Worm (Caenorhabditis elegans): Measurements from ENCODE around the gene rcs-1.

The rcs-1 gene

DNA sequence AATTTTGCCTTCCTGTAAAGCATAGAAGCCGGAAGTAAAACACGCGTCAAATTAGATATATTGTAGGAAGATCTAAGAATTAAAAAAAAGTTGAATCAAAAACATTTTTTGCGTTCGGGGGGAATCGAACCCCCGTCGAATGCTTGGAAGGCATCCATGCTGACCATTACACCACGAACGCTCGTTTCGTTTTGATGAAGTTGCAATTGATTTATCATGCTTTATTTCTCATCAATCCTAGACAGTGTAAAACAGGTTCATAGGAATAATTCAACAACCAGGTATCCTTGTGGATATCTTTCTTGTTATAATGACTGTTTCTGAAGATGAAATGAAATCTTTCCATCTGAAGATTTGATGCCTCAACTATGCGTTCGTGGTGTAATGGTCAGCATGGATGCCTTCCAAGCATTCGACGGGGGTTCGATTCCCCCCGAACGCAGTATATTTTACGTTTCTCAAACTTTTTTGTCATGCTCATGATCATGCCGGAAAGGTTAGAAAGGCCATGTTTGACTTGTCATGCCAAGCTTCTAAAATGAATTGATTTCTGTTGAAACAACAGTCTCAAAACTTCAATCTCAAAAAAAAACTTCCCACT is 8.4 kb downstream of the rcs-1 start:
- TF ChIP-seq cog-1 (tag; optimal IDR thresholded peaks at IDR 0.05) (no peak), ztf-23 (GFP tag; IDR thresholded peaks at IDR 0.05) (no peak), ztf-29 (GFP tag; IDR thresholded peaks at IDR 0.05) (no peak), tab-1 (GFP tag; IDR thresholded peaks at IDR 0.05) (no peak), T22C8.4 (GFP tag; IDR thresholded peaks at IDR 0.05) (no peak), flt-1 (GFP tag; IDR thresholded peaks at IDR 0.05) (no peak), klf-2 (GFP tag; conservative IDR thresholded peaks at IDR 0.05) (no peak), med-1 (GFP tag; optimal IDR thresholded peaks at IDR 0.05; ENCODE audit: insufficient read depth) (no peak), ref-1 (GFP tag; conservative IDR thresholded peaks at IDR 0.05) (no peak)

- peak; percentile 8; the same call in 1 of the 2 replicates for TF ChIP-seq T22C8.4 (GFP tag; IDR thresholded peaks at IDR 0.05)
These were observed 9.9 kb downstream of the rcs-1 start for ce11 chrX:8818438-8818837.

- TF ChIP-seq T22C8.4 (GFP tag; IDR thresholded peaks at IDR 0.05) (peak; percentile 51), ztf-23 (GFP tag; IDR thresholded peaks at IDR 0.05) (peak; percentile 69; the same call in 1 of the 2 replicates), ref-1 (GFP tag; conservative IDR thresholded peaks at IDR 0.05) (peak; percentile 48; the same call in 1 of the 2 replicates), med-1 (GFP tag; optimal IDR thresholded peaks at IDR 0.05; ENCODE audit: insufficient read depth) (no peak), ztf-29 (GFP tag; IDR thresholded peaks at IDR 0.05) (no peak), klf-2 (GFP tag; conservative IDR thresholded peaks at IDR 0.05) (peak; percentile 65; the same call in 1 of the 2 replicates), tab-1 (GFP tag; IDR thresholded peaks at IDR 0.05) (peak; percentile 80), flt-1 (GFP tag; IDR thresholded peaks at IDR 0.05) (peak; percentile 89)
These were observed 10.4 kb downstream of the rcs-1 start for ce11 chrX:8817929-8818328.

DNA sequence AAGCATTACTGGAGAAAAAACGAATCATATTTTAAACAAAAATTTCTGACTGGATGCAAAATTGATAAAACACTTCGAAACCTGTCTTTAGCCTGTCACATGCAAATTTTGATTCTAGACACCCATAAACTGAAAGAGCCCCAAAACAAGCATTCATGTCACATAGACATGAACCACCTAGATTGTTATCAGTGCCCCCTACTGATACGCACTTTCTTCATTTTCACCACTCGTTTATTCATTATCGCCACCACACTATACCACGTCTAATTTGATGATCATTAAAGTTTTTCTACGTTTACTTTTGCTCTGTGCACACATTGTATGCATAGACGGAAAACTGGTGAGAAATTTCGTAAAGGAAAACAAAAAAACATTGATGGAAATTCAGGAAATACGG is 16.4 kb downstream of the rcs-1 start, which contains the start of gene cnnm-2:
Gene cnnm-2 (plus strand): TSS at position 190 of the 400 bp plus-strand sequence.
- TF ChIP-seq med-1 (GFP tag; optimal IDR thresholded peaks at IDR 0.05; ENCODE audit: insufficient read depth): no peak
- no peak for TF ChIP-seq flt-1 (GFP tag; IDR thresholded peaks at IDR 0.05)
- TF ChIP-seq ref-1 (GFP tag; conservative IDR thresholded peaks at IDR 0.05): no peak
- TF ChIP-seq ztf-29 (GFP tag; IDR thresholded peaks at IDR 0.05): no peak
- no peak for TF ChIP-seq T22C8.4 (GFP tag; IDR thresholded peaks at IDR 0.05)
- no peak for TF ChIP-seq tab-1 (GFP tag; IDR thresholded peaks at IDR 0.05)
- TF ChIP-seq cog-1 (tag; optimal IDR thresholded peaks at IDR 0.05): no peak
- no peak for TF ChIP-seq klf-2 (GFP tag; conservative IDR thresholded peaks at IDR 0.05)
- TF ChIP-seq ztf-23 (GFP tag; IDR thresholded peaks at IDR 0.05): no peak

DNA sequence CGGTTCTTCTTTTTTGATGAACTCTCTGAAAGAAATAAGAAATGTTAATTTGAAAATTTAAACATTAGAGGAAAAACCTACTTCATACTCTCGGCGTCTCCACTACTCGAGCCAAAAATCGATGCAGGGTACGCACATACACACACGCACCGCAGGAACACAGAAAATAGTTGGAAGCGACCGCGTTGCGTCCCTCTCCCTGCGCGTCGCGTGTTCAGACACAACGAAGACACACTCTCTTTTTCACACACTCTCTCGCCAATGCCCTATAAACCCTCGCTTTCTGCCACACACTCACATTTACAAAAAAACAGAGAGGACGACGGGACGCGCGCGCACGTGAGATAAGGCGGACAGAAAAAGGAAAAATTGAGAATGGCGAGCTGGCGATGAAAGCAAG is 17.4 kb downstream of the rcs-1 start, which contains the start of gene R04E5.9:
Gene R04E5.9 (minus strand): TSS at position 235 of the 400 bp plus-strand sequence.
- TF ChIP-seq flt-1 (GFP tag; IDR thresholded peaks at IDR 0.05) (0 out of 2 replicates have a peak, but pooled peaks have one; percentile 26), tab-1 (GFP tag; IDR thresholded peaks at IDR 0.05) (no peak), T22C8.4 (GFP tag; IDR thresholded peaks at IDR 0.05) (peak; percentile 69), cog-1 (tag; optimal IDR thresholded peaks at IDR 0.05) (peak; percentile 78)

ce11 chrX:8808740-8809139 is 19.6 kb downstream of the rcs-1 start:
- no peak for TF ChIP-seq flt-1 (GFP tag; IDR thresholded peaks at IDR 0.05)
- TF ChIP-seq ztf-23 (GFP tag; IDR thresholded peaks at IDR 0.05): no peak
- no peak for TF ChIP-seq T22C8.4 (GFP tag; IDR thresholded peaks at IDR 0.05)
- no peak for TF ChIP-seq tab-1 (GFP tag; IDR thresholded peaks at IDR 0.05)
- no peak for TF ChIP-seq med-1 (GFP tag; optimal IDR thresholded peaks at IDR 0.05; ENCODE audit: insufficient read depth)
- no peak for TF ChIP-seq ztf-29 (GFP tag; IDR thresholded peaks at IDR 0.05)
- no peak for TF ChIP-seq cog-1 (tag; optimal IDR thresholded peaks at IDR 0.05)
- no peak for TF ChIP-seq ref-1 (GFP tag; conservative IDR thresholded peaks at IDR 0.05)
- no peak for TF ChIP-seq klf-2 (GFP tag; conservative IDR thresholded peaks at IDR 0.05)

DNA sequence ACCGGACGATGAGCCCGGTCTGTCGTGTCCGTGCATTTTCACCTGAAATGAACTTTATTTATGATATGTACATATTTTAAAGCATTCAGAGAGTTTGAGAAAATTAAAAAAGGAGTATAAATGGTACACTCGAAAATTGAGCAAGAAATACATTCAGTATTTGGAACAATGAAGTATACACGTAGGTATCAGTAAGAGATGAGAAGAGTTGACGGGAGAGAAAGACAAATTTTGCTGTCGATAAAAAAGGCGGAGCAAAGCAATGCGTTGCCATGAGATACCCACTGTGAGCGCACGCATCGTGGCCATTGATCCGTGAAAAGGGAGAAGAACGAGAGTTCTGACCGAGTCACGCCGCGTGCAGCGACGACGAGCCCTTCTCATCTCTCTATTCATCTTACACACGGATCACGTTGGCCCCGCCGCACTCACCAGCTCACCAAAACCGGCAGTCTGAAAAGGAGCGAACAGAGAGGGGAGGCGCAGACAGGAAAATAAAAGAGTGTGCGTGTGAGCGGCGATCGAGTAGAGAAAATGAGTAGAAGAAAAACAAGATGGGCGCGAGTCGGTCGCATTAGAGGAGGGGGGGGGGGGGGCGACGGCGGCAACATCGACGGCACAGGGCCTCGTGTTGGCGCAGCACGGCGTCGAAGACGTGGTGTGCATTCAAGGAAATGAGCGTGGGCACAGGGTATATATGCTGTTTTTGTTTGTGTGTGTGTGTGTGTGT is 22.1 kb downstream of the rcs-1 start, which contains the start of gene R04E5.8:
Gene R04E5.8 (minus strand): TSS at position 51 of the 730 bp plus-strand sequence.
- TF ChIP-seq tab-1 (GFP tag; IDR thresholded peaks at IDR 0.05) (no peak), flt-1 (GFP tag; IDR thresholded peaks at IDR 0.05) (0 out of 2 replicates have a peak, but pooled peaks have one; percentile 41)

- TF ChIP-seq tab-1 (GFP tag; IDR thresholded peaks at IDR 0.05) (no peak), T22C8.4 (GFP tag; IDR thresholded peaks at IDR 0.05) (no peak), med-1 (GFP tag; optimal IDR thresholded peaks at IDR 0.05; ENCODE audit: insufficient read depth) (no peak), ref-1 (GFP tag; conservative IDR thresholded peaks at IDR 0.05) (no peak), ztf-29 (GFP tag; IDR thresholded peaks at IDR 0.05) (no peak), cog-1 (tag; optimal IDR thresholded peaks at IDR 0.05) (no peak), ztf-23 (GFP tag; IDR thresholded peaks at IDR 0.05) (no peak), flt-1 (GFP tag; IDR thresholded peaks at IDR 0.05) (no peak), klf-2 (GFP tag; conservative IDR thresholded peaks at IDR 0.05) (no peak)
These were observed 22.9 kb downstream of the rcs-1 start for ce11 chrX:8805475-8805874.

DNA sequence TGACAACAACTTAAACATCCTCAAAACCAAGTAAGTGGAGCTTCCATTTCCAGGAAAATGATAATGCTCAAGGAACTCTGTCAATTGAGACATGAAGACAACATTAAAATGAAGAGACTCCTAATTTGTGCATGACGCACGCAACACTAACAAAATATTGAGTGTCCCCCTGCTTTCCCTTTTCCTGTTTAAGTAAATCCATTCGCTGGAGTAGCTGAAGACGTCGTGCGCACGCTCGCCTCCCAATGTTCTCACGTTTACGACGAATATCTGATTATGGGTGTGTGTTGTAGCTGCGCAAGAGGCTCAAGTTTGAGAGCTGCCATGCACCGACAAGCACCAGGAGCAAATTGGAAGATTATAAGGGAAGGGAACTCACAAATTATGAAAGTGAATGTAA is 27.4 kb downstream of the rcs-1 start:
- TF ChIP-seq tab-1 (GFP tag; IDR thresholded peaks at IDR 0.05) (no peak), cog-1 (tag; optimal IDR thresholded peaks at IDR 0.05) (peak; percentile 2), flt-1 (GFP tag; IDR thresholded peaks at IDR 0.05) (no peak), klf-2 (GFP tag; conservative IDR thresholded peaks at IDR 0.05) (no peak), ztf-23 (GFP tag; IDR thresholded peaks at IDR 0.05) (no peak), ztf-29 (GFP tag; IDR thresholded peaks at IDR 0.05) (no peak)

DNA sequence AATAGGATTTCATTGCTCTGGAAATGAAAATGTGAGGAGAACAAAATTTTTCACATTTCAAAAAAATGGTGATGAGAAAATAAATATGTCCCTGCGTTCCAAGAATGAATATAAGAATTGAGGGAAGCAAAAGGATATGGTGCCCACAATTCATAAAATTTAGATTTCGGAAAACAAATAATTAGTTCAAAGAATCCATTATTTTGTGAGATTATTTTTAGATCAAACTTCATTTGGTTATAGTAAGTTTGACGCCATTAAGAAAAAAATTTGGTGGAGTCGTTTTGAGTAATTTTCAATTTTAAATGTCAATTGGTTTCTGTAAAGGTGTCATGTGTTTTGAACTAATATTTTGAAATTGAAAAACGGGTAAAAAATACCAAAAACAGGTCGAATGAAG is 28.0 kb downstream of the rcs-1 start:
- TF ChIP-seq tab-1 (GFP tag; IDR thresholded peaks at IDR 0.05) (no peak), med-1 (GFP tag; optimal IDR thresholded peaks at IDR 0.05; ENCODE audit: insufficient read depth) (no peak), T22C8.4 (GFP tag; IDR thresholded peaks at IDR 0.05) (no peak), ref-1 (GFP tag; conservative IDR thresholded peaks at IDR 0.05) (no peak), cog-1 (tag; optimal IDR thresholded peaks at IDR 0.05) (no peak), klf-2 (GFP tag; conservative IDR thresholded peaks at IDR 0.05) (no peak), ztf-23 (GFP tag; IDR thresholded peaks at IDR 0.05) (no peak), ztf-29 (GFP tag; IDR thresholded peaks at IDR 0.05) (no peak), flt-1 (GFP tag; IDR thresholded peaks at IDR 0.05) (no peak)
